Fruit fly (Drosophila melanogaster): ENCODE data around the gene CG33783.

dm6 chr3R:10070195-10070594, 3.6 kb downstream of the CG33783 start:
- TF ChIP-seq CG5204 (GFP tag; optimal IDR thresholded peaks at IDR 0.05) (no peak), Mnt (GFP tag; optimal IDR thresholded peaks at IDR 0.05) (no peak), CG12768 (GFP tag; optimal IDR thresholded peaks at IDR 0.05) (no peak), ovo (GFP tag; optimal IDR thresholded peaks at IDR 0.05) (no peak), tj (GFP tag; optimal IDR thresholded peaks at IDR 0.05) (no peak), CG1620 (GFP tag; optimal IDR thresholded peaks at IDR 0.05) (no peak), kay (GFP tag; ENCODE audit: borderline replicate concordance) (no peak), cic (GFP tag; optimal IDR thresholded peaks at IDR 0.05) (no peak)
